Fruit fly (Drosophila melanogaster) whole organism, prepupa: ENCODE data around the gene CG2104.

Source experiments
- Lpt ChIP-seq: fragments of 200-800 bp; sonication (Bioruptor generic); optimal IDR thresholded peaks from 3 replicates; lab custom pipeline; 2016; ENCODE audit warnings: missing biosample characterization, missing genetic modification characterization
- cyc ChIP-seq: fragments of 200-800 bp; sonication (Bioruptor generic); optimal IDR thresholded peaks from 3 replicates; lab custom pipeline; 2016; ENCODE audit warnings: missing biosample characterization, missing genetic modification characterization
- salr ChIP-seq, 2 experiments: fragments of 200-800 bp; sonication (Bioruptor generic); optimal IDR thresholded peaks; 3 replicates each; lab custom pipeline; 2016 to 2018; ENCODE audit warnings: missing biosample characterization in 2 of 2, missing genetic modification characterization in 2 of 2, mild to moderate bottlenecking in 1 of 2
- svp ChIP-seq: fragments of 200-800 bp; sonication (Bioruptor generic); peaks from one replicate; lab custom pipeline; 2016; ENCODE audit warnings: missing biosample characterization, missing genetic modification characterization

DNA sequence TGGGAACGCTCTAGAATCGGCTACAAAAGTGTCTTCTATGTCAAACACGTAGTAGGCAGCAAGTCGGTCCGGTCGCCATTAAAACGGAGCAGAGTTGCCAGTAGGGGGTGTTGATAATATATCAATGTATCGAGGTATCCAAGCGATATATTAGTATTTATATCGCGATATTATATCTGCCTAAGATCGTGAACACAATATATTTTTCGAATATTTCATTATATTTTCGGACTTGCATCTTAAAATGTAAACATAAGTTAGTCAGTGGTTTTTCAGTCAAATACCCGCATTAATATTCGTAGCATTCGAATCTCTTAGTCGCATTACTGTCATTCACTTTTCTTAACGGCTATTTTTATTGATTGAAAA lies 33.3 kb downstream of the CG2104 start, which contains the start of gene CG2182:
- TF ChIP-seq salr (GFP tag; optimal IDR thresholded peaks at IDR 0.05; lab: Kevin White, UChicago) (no peak), cyc (GFP tag; lab: Kevin White, UChicago) (no peak), Lpt (no peak), svp (no peak)
